Worm (Caenorhabditis elegans): Measurements from ENCODE around the gene trpp-6.

trpp-6 gene

ce11 chrV:10031384-10032171 is 39.9 kb downstream of the trpp-6 start (continued):
- TF ChIP-seq unc-130 (tag; optimal IDR thresholded peaks at IDR 0.05) (no peak), hlh-17 (GFP tag; optimal IDR thresholded peaks at IDR 0.05; ENCODE audit: borderline replicate concordance) (no peak), ceh-8 (GFP tag; optimal IDR thresholded peaks at IDR 0.05) (no peak), zip-4 (GFP tag; optimal IDR thresholded peaks at IDR 0.05) (no peak), nhr-11 (tag; optimal IDR thresholded peaks at IDR 0.05) (no peak), nhr-19 (GFP tag; conservative IDR thresholded peaks at IDR 0.05) (peak; percentile 54), fkh-4 (tag; optimal IDR thresholded peaks at IDR 0.05; ENCODE audit: borderline replicate concordance) (no peak), sup-37 (GFP tag; optimal IDR thresholded peaks at IDR 0.05) (no peak), mdl-1 (tag; optimal IDR thresholded peaks at IDR 0.05) (no peak), elt-2 (tag; optimal IDR thresholded peaks at IDR 0.05) (peak; percentile 40), ztf-11 (tag; optimal IDR thresholded peaks at IDR 0.05) (no peak), alr-1 (tag; optimal IDR thresholded peaks at IDR 0.05; ENCODE audit: borderline replicate concordance) (no peak), egl-13 (tag; optimal IDR thresholded peaks at IDR 0.05) (no peak), elt-3 (tag; optimal IDR thresholded peaks at IDR 0.05) (peak in 1 of 6 experiments; percentile 14), ceh-90 (tag; optimal IDR thresholded peaks at IDR 0.05) (peak; percentile 60), zag-1 (tag; optimal IDR thresholded peaks at IDR 0.05) (no peak), vab-15 (tag; optimal IDR thresholded peaks at IDR 0.05) (no peak), blmp-1 (tag; optimal IDR thresholded peaks at IDR 0.05) (peak; percentile 29), sox-4 (tag; optimal IDR thresholded peaks at IDR 0.05) (no peak), nhr-12 (tag; optimal IDR thresholded peaks at IDR 0.05) (no peak), aha-1 (tag; optimal IDR thresholded peaks at IDR 0.05) (no peak), nhr-47 (tag; optimal IDR thresholded peaks at IDR 0.05) (peak; percentile 58), ets-5 (GFP tag; IDR thresholded peaks at IDR 0.05) (no peak), ceh-88 (GFP tag; IDR thresholded peaks at IDR 0.05) (no peak), snu-23 (GFP tag; optimal IDR thresholded peaks at IDR 0.05) (peak; percentile 70), unc-30 (tag; optimal IDR thresholded peaks at IDR 0.05) (no peak), ces-1 (GFP tag; optimal IDR thresholded peaks at IDR 0.05) (no peak), mep-1 (tag; optimal IDR thresholded peaks at IDR 0.05) (peak; percentile 60), pqm-1 (tag; optimal IDR thresholded peaks at IDR 0.05) (no peak), C04F5.9 (tag; optimal IDR thresholded peaks at IDR 0.05) (no peak), ceh-82 (tag; optimal IDR thresholded peaks at IDR 0.05) (peak in 2 of 3 experiments; percentile 18 to 21), Y116A8C.19 (tag; optimal IDR thresholded peaks at IDR 0.05; ENCODE audit: borderline replicate concordance) (no peak), nhr-76 (tag; optimal IDR thresholded peaks at IDR 0.05) (no peak), C34B4.2 (tag; optimal IDR thresholded peaks at IDR 0.05) (no peak), lin-13 (GFP tag; optimal IDR thresholded peaks at IDR 0.05) (peak; percentile 59), hpl-2 (GFP tag; optimal IDR thresholded peaks at IDR 0.05) (no peak), nhr-28 (tag; optimal IDR thresholded peaks at IDR 0.05) (no peak), jun-1 (tag; optimal IDR thresholded peaks at IDR 0.05) (peak; percentile 51), fkh-10 (GFP tag; optimal IDR thresholded peaks at IDR 0.05) (no peak), lin-39 (tag; optimal IDR thresholded peaks at IDR 0.05) (peak; percentile 5), swsn-7 (tag; optimal IDR thresholded peaks at IDR 0.05) (peak; percentile 25), nhr-77 (tag; optimal IDR thresholded peaks at IDR 0.05) (peak; percentile 29), snpc-4 (tag; optimal IDR thresholded peaks at IDR 0.05) (no peak), lin-14 (GFP tag; optimal IDR thresholded peaks at IDR 0.05) (peak; percentile 36), egl-27 (tag; optimal IDR thresholded peaks at IDR 0.05) (no peak), nhr-85 (tag) (peak; percentile 84), nhr-84 (tag; optimal IDR thresholded peaks at IDR 0.05) (no peak), ztf-4 (tag; optimal IDR thresholded peaks at IDR 0.05) (no peak), C16A3.4 (tag; optimal IDR thresholded peaks at IDR 0.05) (peak; percentile 36), aly-2 (tag; optimal IDR thresholded peaks at IDR 0.05) (no peak), fkh-8 (tag; optimal IDR thresholded peaks at IDR 0.05) (no peak), unc-62 (GFP tag; optimal IDR thresholded peaks at IDR 0.05) (no peak)
